Fruit fly (Drosophila melanogaster): Measurements from ENCODE around the gene CG5191.
A peak's percentile ranks its signal among the peaks of the same experiment; 100 is the strongest.

DNA sequence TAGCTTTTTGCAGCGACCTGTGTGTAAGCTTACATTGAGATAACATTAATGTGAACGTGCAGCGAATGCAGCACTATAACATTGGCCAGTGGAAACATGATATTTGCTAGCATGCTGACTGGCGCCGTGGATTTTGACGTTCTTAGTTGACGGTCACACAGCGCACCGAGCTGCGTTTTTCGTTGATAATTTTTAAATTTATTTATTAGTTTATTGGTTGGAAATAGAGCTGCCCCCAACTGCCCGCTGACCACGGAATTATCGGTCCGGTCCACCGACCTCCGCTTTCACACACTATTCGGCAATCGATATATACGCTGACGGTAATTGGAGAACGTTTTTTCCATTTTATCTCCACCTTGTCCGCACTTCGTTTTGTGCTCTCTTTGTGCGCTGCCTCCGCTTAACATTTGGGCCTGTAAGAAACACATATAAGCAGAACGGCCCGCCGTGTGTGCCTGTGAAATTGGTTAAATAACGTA lies 61.2 kb downstream of the CG5191 start, which contains the start of gene H:
- TF ChIP-seq ovo (GFP tag; optimal IDR thresholded peaks at IDR 0.05) (no peak), CG33017 (tag; optimal IDR thresholded peaks at IDR 0.05) (no peak), CG11617 (GFP tag; optimal IDR thresholded peaks at IDR 0.05) (peak; percentile 52), CG5204 (GFP tag; optimal IDR thresholded peaks at IDR 0.05) (no peak), Mnt (GFP tag; optimal IDR thresholded peaks at IDR 0.05) (peak; percentile 48), pad (GFP tag; optimal IDR thresholded peaks at IDR 0.05) (no peak)

Data from whole organism, adult.